Worm (Caenorhabditis elegans) whole organism, L1 larva: Measurements from ENCODE around the gene K01A12.3.

Experiments
- C04F5.9 ChIP-seq: sonication (generic microtip); optimal IDR thresholded peaks from 2 replicates; lab custom pipeline; 2016; ENCODE audit warnings: missing genetic modification characterization, missing compliant biosample characterization
- F16B12.6 ChIP-seq: fragments of 150-350 bp; optimal IDR thresholded peaks from 2 replicates; lab custom pipeline; 2014; ENCODE audit warnings: missing biosample characterization, missing genetic modification characterization
- aha-1 ChIP-seq: fragments of 150-350 bp; optimal IDR thresholded peaks from 2 replicates; lab custom pipeline; 2014; ENCODE audit warnings: missing biosample characterization, missing genetic modification characterization
- alr-1 ChIP-seq: fragments of 200-800 bp; sonication (Bioruptor generic); optimal IDR thresholded peaks from 2 replicates; lab custom pipeline; 2018; ENCODE audit warnings: borderline replicate concordance, mild to moderate bottlenecking, missing genetic modification characterization, missing compliant biosample characterization
- aly-2 ChIP-seq: fragments of 150-350 bp; optimal IDR thresholded peaks from 2 replicates; lab custom pipeline; 2014; ENCODE audit warnings: missing biosample characterization, missing genetic modification characterization
- blmp-1 ChIP-seq: fragments of 150-350 bp; optimal IDR thresholded peaks from 2 replicates; lab custom pipeline; 2014; ENCODE audit warnings: missing biosample characterization, missing genetic modification characterization
- ceh-82 ChIP-seq, 3 experiments: fragments of 150-350 bp in 1 of 3; sonication (generic microtip) in 2 of 3; optimal IDR thresholded peaks; 2 replicates each; lab custom pipeline; 2014 to 2017; ENCODE audit warnings: missing biosample characterization in 3 of 3, missing genetic modification characterization in 3 of 3
- ceh-90 ChIP-seq: sonication (generic microtip); optimal IDR thresholded peaks from 2 replicates; lab custom pipeline; 2016; ENCODE audit warnings: missing genetic modification characterization, missing compliant biosample characterization
- ces-1 ChIP-seq: fragments of 150-350 bp; optimal IDR thresholded peaks from 2 replicates; lab custom pipeline; 2014; ENCODE audit warnings: missing biosample characterization, missing genetic modification reagents, missing genetic modification characterization
- dpl-1 ChIP-seq, 3 experiments: fragments of 150-350 bp in 2 of 3; sonication (generic microtip) in 1 of 3; optimal IDR thresholded peaks; 2 replicates each; lab custom pipeline; 2014 to 2017; ENCODE audit warnings: missing biosample characterization in 3 of 3, missing genetic modification characterization in 3 of 3, missing genetic modification reagents in 3 of 3
- dsc-1 ChIP-seq: sonication (generic microtip); optimal IDR thresholded peaks from 2 replicates; lab custom pipeline; 2016; ENCODE audit warnings: mild to moderate bottlenecking, missing genetic modification characterization, missing compliant biosample characterization
- efl-3 ChIP-seq: fragments of 200-800 bp; sonication (Bioruptor generic); optimal IDR thresholded peaks from 2 replicates; lab custom pipeline; 2018; ENCODE audit warnings: mild to moderate bottlenecking, missing genetic modification characterization, missing compliant biosample characterization
- egl-13 ChIP-seq: sonication (generic microtip); optimal IDR thresholded peaks from 2 replicates; lab custom pipeline; 2016; ENCODE audit warnings: missing genotype, missing genetic modification reagents, missing genetic modification characterization, missing compliant biosample characterization
- elt-2 ChIP-seq: sonication (generic microtip); optimal IDR thresholded peaks from 2 replicates; lab custom pipeline; 2016; ENCODE audit warnings: missing genetic modification characterization, mild to moderate bottlenecking, inconsistent platforms, missing compliant biosample characterization, missing genetic modification reagents
- ets-5 ChIP-seq: fragments of 200-800 bp; sonication (Bioruptor generic); IDR thresholded peaks from 2 replicates; pipeline ENCODE4 v1.3.6; 2022; ENCODE audit warnings: missing genetic modification characterization, missing compliant biosample characterization
- fkh-8 ChIP-seq: sonication (generic microtip); optimal IDR thresholded peaks from 2 replicates; lab custom pipeline; 2016; ENCODE audit warnings: mild to moderate bottlenecking, missing genetic modification characterization, missing compliant biosample characterization
- hlh-4 ChIP-seq: sonication (generic microtip); optimal IDR thresholded peaks from 2 replicates; lab custom pipeline; 2016; ENCODE audit warnings: mild to moderate bottlenecking, missing genetic modification characterization, missing compliant biosample characterization
- hpl-2 ChIP-seq: fragments of 150-350 bp; optimal IDR thresholded peaks from 2 replicates; lab custom pipeline; 2014; ENCODE audit warnings: missing biosample characterization, missing genetic modification reagents, missing genetic modification characterization
- lin-13 ChIP-seq: fragments of 150-350 bp; optimal IDR thresholded peaks from 2 replicates; lab custom pipeline; 2014; ENCODE audit warnings: missing biosample characterization, missing genetic modification reagents, missing genetic modification characterization
- lin-15B ChIP-seq: fragments of 150-350 bp; sonication (generic microtip); optimal IDR thresholded peaks from 3 replicates; lab custom pipeline; 2014; ENCODE audit warnings: missing biosample characterization, missing genetic modification characterization
- lin-39 ChIP-seq: fragments of 150-350 bp; optimal IDR thresholded peaks from 2 replicates; lab custom pipeline; 2014; ENCODE audit warnings: missing biosample characterization, missing genetic modification reagents, missing genetic modification characterization
- lir-3 ChIP-seq: sonication (generic microtip); optimal IDR thresholded peaks from 2 replicates; lab custom pipeline; 2016; ENCODE audit warnings: mild to moderate bottlenecking, missing genetic modification characterization, moderate library complexity, missing compliant biosample characterization; ENCODE audit not compliant: poor library complexity
- mab-9 ChIP-seq: fragments of 200-800 bp; sonication (Bioruptor generic); IDR thresholded peaks from 2 replicates; pipeline ENCODE4 v1.3.6; 2022; ENCODE audit warnings: missing genetic modification reagents, missing genetic modification characterization, missing compliant biosample characterization
- mdl-1 ChIP-seq, 2 experiments: fragments of 150-350 bp; optimal IDR thresholded peaks; 2 replicates each; lab custom pipeline; 2014 to 2017; ENCODE audit warnings: missing biosample characterization in 2 of 2, missing genetic modification characterization in 2 of 2, inconsistent platforms in 1 of 2
- mef-2 ChIP-seq: fragments of 150-350 bp; optimal IDR thresholded peaks from 2 replicates; lab custom pipeline; 2014; ENCODE audit warnings: missing biosample characterization, missing genetic modification characterization
- nhr-11 ChIP-seq: fragments of 150-350 bp; optimal IDR thresholded peaks from 2 replicates; lab custom pipeline; 2014; ENCODE audit warnings: missing biosample characterization, missing genetic modification characterization
- nhr-12 ChIP-seq: sonication (generic microtip); optimal IDR thresholded peaks from 2 replicates; lab custom pipeline; 2017; ENCODE audit warnings: missing biosample characterization, missing genetic modification characterization
- nhr-19 ChIP-seq: fragments of 200-800 bp; sonication (Bioruptor generic); conservative IDR thresholded peaks from 2 replicates; pipeline ENCODE4 v1.3.6; 2022; ENCODE audit warnings: missing genetic modification characterization, missing compliant biosample characterization
- nhr-20 ChIP-seq: sonication (generic microtip); optimal IDR thresholded peaks from 2 replicates; lab custom pipeline; 2016; ENCODE audit warnings: mild to moderate bottlenecking, missing genetic modification characterization, missing compliant biosample characterization
- nhr-28 ChIP-seq: fragments of 150-350 bp; optimal IDR thresholded peaks from 2 replicates; lab custom pipeline; 2014; ENCODE audit warnings: missing biosample characterization, missing genetic modification characterization
- nhr-47 ChIP-seq: sonication (generic microtip); optimal IDR thresholded peaks from 2 replicates; lab custom pipeline; 2016; ENCODE audit warnings: mild to moderate bottlenecking, missing genetic modification characterization, moderate library complexity, missing compliant biosample characterization
- nhr-71 ChIP-seq: sonication (generic microtip); optimal IDR thresholded peaks from 2 replicates; lab custom pipeline; 2016; ENCODE audit warnings: mild to moderate bottlenecking, missing genetic modification characterization, moderate library complexity, missing compliant biosample characterization
- nhr-77 ChIP-seq: fragments of 150-350 bp; optimal IDR thresholded peaks from 2 replicates; lab custom pipeline; 2014; ENCODE audit warnings: missing biosample characterization, missing genetic modification characterization
- nhr-84 ChIP-seq: sonication (generic microtip); optimal IDR thresholded peaks from 2 replicates; lab custom pipeline; 2017; ENCODE audit warnings: missing biosample characterization, missing genetic modification characterization
- nhr-85 ChIP-seq: sonication (generic microtip); peaks from one replicate; lab custom pipeline; 2016; ENCODE audit warnings: missing genetic modification characterization, inconsistent platforms, missing compliant biosample characterization
- pag-3 ChIP-seq: sonication (generic microtip); optimal IDR thresholded peaks from 2 replicates; lab custom pipeline; 2017; ENCODE audit warnings: missing genetic modification characterization, mild to moderate bottlenecking, missing compliant biosample characterization, antibody characterized with exemption, borderline replicate concordance; ENCODE audit not compliant: insufficient read depth
- rnt-1 ChIP-seq: sonication (generic microtip); optimal IDR thresholded peaks from 2 replicates; lab custom pipeline; 2016; ENCODE audit warnings: mild to moderate bottlenecking, missing genetic modification characterization, moderate library complexity, missing compliant biosample characterization
- skn-1 ChIP-seq: fragments of 150-350 bp; optimal IDR thresholded peaks from 2 replicates; lab custom pipeline; 2014; ENCODE audit warnings: missing biosample characterization, missing genetic modification characterization
- snpc-4 ChIP-seq: fragments of 150-350 bp; optimal IDR thresholded peaks from 2 replicates; lab custom pipeline; 2014; ENCODE audit warnings: missing biosample characterization, missing genetic modification characterization
- sox-4 ChIP-seq: sonication (generic microtip); optimal IDR thresholded peaks from 2 replicates; lab custom pipeline; 2016; ENCODE audit warnings: missing genetic modification characterization, missing compliant biosample characterization
- sup-37 ChIP-seq: fragments of 200-800 bp; sonication (Bioruptor generic); optimal IDR thresholded peaks from 2 replicates; lab custom pipeline; 2018; ENCODE audit warnings: mild to moderate bottlenecking, missing genetic modification characterization, missing compliant biosample characterization
- swsn-7 ChIP-seq: sonication (generic microtip); optimal IDR thresholded peaks from 2 replicates; lab custom pipeline; 2016; ENCODE audit warnings: missing genetic modification characterization, missing compliant biosample characterization
- unc-130 ChIP-seq: fragments of 150-350 bp; optimal IDR thresholded peaks from 2 replicates; lab custom pipeline; 2017; ENCODE audit warnings: missing biosample characterization, missing genetic modification characterization, inconsistent platforms
- unc-30 ChIP-seq: sonication (generic microtip); optimal IDR thresholded peaks from 2 replicates; lab custom pipeline; 2017; ENCODE audit warnings: missing biosample characterization, missing genetic modification characterization
- unc-62 ChIP-seq: fragments of 150-350 bp; optimal IDR thresholded peaks from 2 replicates; lab custom pipeline; 2014; ENCODE audit warnings: missing biosample characterization, missing genetic modification reagents, missing genetic modification characterization
- unc-86 ChIP-seq: sonication (generic microtip); optimal IDR thresholded peaks from 2 replicates; lab custom pipeline; 2016; ENCODE audit warnings: missing genetic modification characterization, missing compliant biosample characterization
- unc-98 ChIP-seq: fragments of 200-800 bp; sonication (Bioruptor generic); IDR thresholded peaks from 2 replicates; pipeline ENCODE4 v1.3.6; 2022; ENCODE audit warnings: missing genetic modification characterization, missing compliant biosample characterization
- zip-4 ChIP-seq: fragments of 200-800 bp; sonication (Bioruptor generic); optimal IDR thresholded peaks from 2 replicates; lab custom pipeline; 2018; ENCODE audit warnings: mild to moderate bottlenecking, missing genetic modification characterization, moderate library complexity, missing compliant biosample characterization

The K01A12.3 gene

ce11 chrX:8605005-8605404 is 20.0 kb downstream of the K01A12.3 start, which contains the start of the genes H35N09.2 and H35N09.1 (continued):
- TF ChIP-seq lin-39 (tag; lab: Kevin White, UChicago) = no peak
- no peak for TF ChIP-seq unc-86 (tag; lab: Kevin White, UChicago)
- no peak for TF ChIP-seq C04F5.9
- peak; percentile 12 for TF ChIP-seq unc-130
- TF ChIP-seq mab-9 = no peak
- TF ChIP-seq nhr-20 (tag; lab: Kevin White, UChicago) = peak; percentile 56
- TF ChIP-seq hlh-4 (tag; lab: Kevin White, UChicago) = no peak
- TF ChIP-seq lir-3 (tag; lab: Kevin White, UChicago) = no peak
- TF ChIP-seq alr-1 (tag; lab: Kevin White, UChicago) = no peak
- no peak for TF ChIP-seq aly-2
- TF ChIP-seq pag-3 (tag; lab: Kevin White, UChicago) = no peak
- TF ChIP-seq rnt-1 (tag; lab: Kevin White, UChicago) = peak; percentile 34
- TF ChIP-seq nhr-47 = peak; percentile 45
- no peak for TF ChIP-seq nhr-28
- no peak for TF ChIP-seq hpl-2 (GFP tag; lab: Kevin White, UChicago)
- TF ChIP-seq nhr-12 (tag; lab: Kevin White, UChicago) = no peak
- no peak for TF ChIP-seq elt-2 (tag; lab: Kevin White, UChicago)
- peak; percentile 30 for TF ChIP-seq swsn-7 (tag; lab: Kevin White, UChicago)
- no peak for TF ChIP-seq snpc-4 (tag; lab: Kevin White, UChicago)
- no peak for TF ChIP-seq zip-4 (GFP tag; lab: Kevin White, UChicago)
- TF ChIP-seq egl-13 (tag; lab: Kevin White, UChicago) = no peak
- no peak for TF ChIP-seq unc-98 (GFP tag; lab: Robert Waterston, UW)
- TF ChIP-seq ceh-82 (tag; optimal IDR thresholded peaks at IDR 0.05; lab: Kevin White, UChicago) = peak in 2 of 3 experiments; percentile 4 to 51
- TF ChIP-seq nhr-77 (tag; lab: Kevin White, UChicago) = peak; percentile 25
- TF ChIP-seq sup-37 (GFP tag; lab: Kevin White, UChicago) = no peak
- TF ChIP-seq mef-2 = no peak
- TF ChIP-seq lin-15B (tag; lab: Kevin White, UChicago) = no peak
- no peak for TF ChIP-seq efl-3 (GFP tag; lab: Kevin White, UChicago)
- no peak for TF ChIP-seq sox-4 (tag; lab: Kevin White, UChicago)
- TF ChIP-seq nhr-71 (tag; lab: Kevin White, UChicago) = peak; percentile 49
- peak; percentile 35 for TF ChIP-seq blmp-1 (tag; lab: Kevin White, UChicago)
- peak; percentile 33 for TF ChIP-seq skn-1 (tag; lab: Kevin White, UChicago)
- no peak for TF ChIP-seq dsc-1 (tag; lab: Kevin White, UChicago)
- peak; percentile 23 for TF ChIP-seq fkh-8
- peak in 1 of 2 experiments; percentile 38 for TF ChIP-seq mdl-1 (tag; optimal IDR thresholded peaks at IDR 0.05; lab: Kevin White, UChicago)
- no peak for TF ChIP-seq unc-62 (GFP tag; lab: Kevin White, UChicago)
- TF ChIP-seq ets-5 = no peak

ce11 chrX:8604160-8604559 is 20.8 kb downstream of the K01A12.3 start:
- TF ChIP-seq unc-30 (tag; lab: Kevin White, UChicago) (no peak), elt-2 (tag; lab: Kevin White, UChicago) (peak; percentile 29)

DNA sequence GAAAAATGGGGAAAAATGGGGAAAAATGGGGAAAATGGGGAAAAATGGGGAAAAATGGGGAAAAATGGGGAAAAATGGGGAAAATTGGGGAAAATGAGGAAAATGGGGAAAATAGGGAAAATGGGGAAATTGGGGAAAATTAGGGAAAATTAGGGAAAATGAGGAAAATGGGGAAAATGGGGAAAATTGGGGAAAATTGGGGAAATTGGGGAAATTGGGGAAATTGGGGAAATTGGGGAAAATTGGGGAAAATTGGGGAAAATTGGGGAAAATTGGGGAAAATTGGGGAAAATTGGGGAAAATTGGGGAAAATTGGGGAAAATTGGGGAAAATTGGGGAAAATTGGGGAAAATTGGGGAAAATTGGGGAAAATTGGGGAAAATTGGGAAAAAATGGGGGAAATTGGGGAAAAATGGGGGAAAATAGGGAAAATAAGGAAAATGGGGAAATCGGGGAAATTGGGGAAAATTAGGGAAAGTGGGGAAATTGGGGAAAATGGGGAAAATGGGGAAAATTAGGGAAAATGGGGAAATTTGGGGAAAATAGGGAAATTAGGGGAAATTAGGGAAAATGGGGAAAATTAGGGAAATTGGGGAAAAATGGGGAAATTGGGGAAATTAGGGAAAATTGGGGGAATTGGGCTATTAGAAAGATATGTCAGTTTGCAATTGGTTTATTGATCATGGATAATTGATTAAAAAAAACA is 22.1 kb downstream of the K01A12.3 start:
- TF ChIP-seq unc-30 (tag; lab: Kevin White, UChicago) = no peak
- no peak for TF ChIP-seq ceh-90 (tag; lab: Kevin White, UChicago)
- no peak for TF ChIP-seq mdl-1 (tag; optimal IDR thresholded peaks at IDR 0.05; lab: Kevin White, UChicago)
- no peak for TF ChIP-seq nhr-85 (tag; lab: Kevin White, UChicago)
- no peak for TF ChIP-seq mab-9
- TF ChIP-seq efl-3 (GFP tag; lab: Kevin White, UChicago) = no peak
- no peak for TF ChIP-seq aha-1 (tag; lab: Kevin White, UChicago)
- TF ChIP-seq unc-98 (GFP tag; lab: Robert Waterston, UW) = no peak
- no peak for TF ChIP-seq nhr-19 (GFP tag; lab: Robert Waterston, UW)
- TF ChIP-seq nhr-84 (tag; lab: Kevin White, UChicago) = no peak
- no peak for TF ChIP-seq F16B12.6 (tag; lab: Kevin White, UChicago)
- TF ChIP-seq ces-1 (GFP tag; lab: Kevin White, UChicago) = no peak
- no peak for TF ChIP-seq sup-37 (GFP tag; lab: Kevin White, UChicago)
- TF ChIP-seq pag-3 (tag; lab: Kevin White, UChicago) = no peak
- TF ChIP-seq lin-13 (GFP tag; lab: Kevin White, UChicago) = no peak
- TF ChIP-seq lin-39 (tag; lab: Kevin White, UChicago) = no peak
- no peak for TF ChIP-seq nhr-71 (tag; lab: Kevin White, UChicago)
- TF ChIP-seq unc-86 (tag; lab: Kevin White, UChicago) = no peak
- no peak for TF ChIP-seq nhr-11 (tag; lab: Kevin White, UChicago)
- TF ChIP-seq dpl-1 (GFP tag; optimal IDR thresholded peaks at IDR 0.05; lab: Kevin White, UChicago) = no peak
